Worm (Caenorhabditis elegans) whole organism, L4 larva: ENCODE results near the gene Y39A1A.27.

Experiments used
- F37D6.2 ChIP-seq: sonication (generic microtip); optimal IDR thresholded peaks from 2 replicates; lab custom pipeline; 2016; ENCODE audit warnings: mild to moderate bottlenecking, missing genetic modification characterization, missing compliant biosample characterization
- F44E2.7 ChIP-seq: fragments of 200-800 bp; sonication (Bioruptor generic); IDR thresholded peaks from 2 replicates; pipeline ENCODE4 v2.1.2; 2022; ENCODE audit warnings: missing genetic modification characterization, missing compliant biosample characterization
- R02D3.7 ChIP-seq: fragments of 150-350 bp; sonication (generic microtip); optimal IDR thresholded peaks from 3 replicates; lab custom pipeline; 2014; ENCODE audit warnings: missing biosample characterization, missing genetic modification characterization
- ZK337.2 ChIP-seq: fragments of 200-800 bp; sonication (Bioruptor generic); IDR thresholded peaks from 2 replicates; pipeline ENCODE4 v1.3.6; 2022; ENCODE audit warnings: missing genetic modification reagents, missing genetic modification characterization, missing compliant biosample characterization
- ZK546.5 ChIP-seq, 2 experiments: sonication (generic microtip); optimal IDR thresholded peaks; 2 replicates each; lab custom pipeline; 2017; ENCODE audit warnings: missing biosample characterization in 2 of 2, missing genetic modification characterization in 2 of 2
- aha-1 ChIP-seq: fragments of 150-350 bp; peaks from one replicate; lab custom pipeline; 2014; ENCODE audit warnings: missing biosample characterization, missing genetic modification characterization
- aly-2 ChIP-seq: sonication (generic microtip); optimal IDR thresholded peaks from 2 replicates; lab custom pipeline; 2018; ENCODE audit warnings: missing biosample characterization, missing genetic modification characterization
- ama-1 ChIP-seq: fragments of 150-350 bp; optimal IDR thresholded peaks from 2 replicates; lab custom pipeline; 2014; ENCODE audit warnings: inconsistent platforms, mixed read lengths
- arid-1 ChIP-seq: fragments of 200-800 bp; sonication (Bioruptor generic); conservative IDR thresholded peaks from 2 replicates; pipeline ENCODE4 v1.3.6; 2022; ENCODE audit warnings: missing genetic modification reagents, missing genetic modification characterization, missing compliant biosample characterization
- ceh-28 ChIP-seq: fragments of 150-350 bp; optimal IDR thresholded peaks from 2 replicates; lab custom pipeline; 2014; ENCODE audit warnings: missing biosample characterization, missing genetic modification reagents, missing genetic modification characterization
- ceh-32 ChIP-seq: sonication (generic microtip); optimal IDR thresholded peaks from 2 replicates; lab custom pipeline; 2016; ENCODE audit warnings: mild to moderate bottlenecking, missing genetic modification characterization, missing compliant biosample characterization; ENCODE audit not compliant: poor library complexity
- ceh-62 ChIP-seq: sonication (generic microtip); optimal IDR thresholded peaks from 2 replicates; lab custom pipeline; 2017; ENCODE audit warnings: missing biosample characterization, missing genetic modification characterization
- ceh-82 ChIP-seq: sonication (generic microtip); optimal IDR thresholded peaks from 2 replicates; lab custom pipeline; 2017; ENCODE audit warnings: missing biosample characterization, missing genetic modification characterization
- ctbp-1 ChIP-seq: fragments of 200-800 bp; sonication (Bioruptor generic); IDR thresholded peaks from 2 replicates; pipeline ENCODE4 v1.3.6; 2022; ENCODE audit warnings: missing genetic modification reagents, missing genetic modification characterization, missing compliant biosample characterization
- daf-12 ChIP-seq: fragments of 150-350 bp; optimal IDR thresholded peaks from 2 replicates; lab custom pipeline; 2014; ENCODE audit warnings: missing biosample characterization, missing genetic modification reagents, missing genetic modification characterization
- daf-8 ChIP-seq: fragments of 200-800 bp; sonication (Bioruptor generic); IDR thresholded peaks from 2 replicates; pipeline ENCODE4 v1.3.6; 2022; ENCODE audit warnings: missing genetic modification characterization, missing compliant biosample characterization
- dmd-6 ChIP-seq: fragments of 200-800 bp; sonication (Bioruptor generic); IDR thresholded peaks from 2 replicates; pipeline ENCODE4 v1.3.6; 2022; ENCODE audit warnings: missing genetic modification reagents, missing genetic modification characterization, missing compliant biosample characterization
- egl-43 ChIP-seq: fragments of 200-800 bp; sonication (Bioruptor generic); IDR thresholded peaks from 2 replicates; pipeline ENCODE4 v1.3.6; 2022; ENCODE audit warnings: missing genetic modification reagents, missing genetic modification characterization, missing compliant biosample characterization
- fkh-10 ChIP-seq: fragments of 150-350 bp; optimal IDR thresholded peaks from 2 replicates; lab custom pipeline; 2014; ENCODE audit warnings: missing biosample characterization, missing genetic modification reagents, missing genetic modification characterization
- fos-1 ChIP-seq: fragments of 150-350 bp; optimal IDR thresholded peaks from 2 replicates; lab custom pipeline; 2014; ENCODE audit warnings: missing biosample characterization, missing genetic modification characterization
- gei-8 ChIP-seq: fragments of 200-800 bp; sonication (Bioruptor generic); optimal IDR thresholded peaks from 2 replicates; lab custom pipeline; 2018; ENCODE audit warnings: mild to moderate bottlenecking, missing genetic modification characterization, missing compliant biosample characterization
- hlh-11 ChIP-seq: fragments of 200-800 bp; sonication (Bioruptor generic); optimal IDR thresholded peaks from 2 replicates; lab custom pipeline; 2018; ENCODE audit warnings: mild to moderate bottlenecking, missing genetic modification characterization, missing compliant biosample characterization
- jun-1 ChIP-seq: fragments of 150-350 bp; optimal IDR thresholded peaks from 2 replicates; lab custom pipeline; 2014; ENCODE audit warnings: missing biosample characterization, missing genetic modification reagents, missing genetic modification characterization
- lin-15B ChIP-seq: fragments of 150-350 bp; sonication (generic microtip); optimal IDR thresholded peaks from 3 replicates; lab custom pipeline; 2014; ENCODE audit warnings: missing biosample characterization, missing genetic modification characterization
- lin-38 ChIP-seq: fragments of 200-800 bp; sonication (Bioruptor generic); IDR thresholded peaks from 2 replicates; pipeline ENCODE4 v1.3.6; 2022; ENCODE audit warnings: missing genetic modification reagents, missing genetic modification characterization, missing compliant biosample characterization
- lin-39 ChIP-seq: fragments of 150-350 bp; optimal IDR thresholded peaks from 2 replicates; lab custom pipeline; 2014; ENCODE audit warnings: missing biosample characterization, missing genetic modification reagents, missing genetic modification characterization
- lir-3 ChIP-seq: sonication (generic microtip); optimal IDR thresholded peaks from 2 replicates; lab custom pipeline; 2016; ENCODE audit warnings: mild to moderate bottlenecking, missing genetic modification characterization, missing compliant biosample characterization
- madf-9 ChIP-seq: fragments of 200-800 bp; sonication (Bioruptor generic); conservative IDR thresholded peaks from 2 replicates; pipeline ENCODE4 v1.3.6; 2022; ENCODE audit warnings: missing genetic modification reagents, missing genetic modification characterization, missing compliant biosample characterization
- mdl-1 ChIP-seq, 2 experiments: fragments of 150-350 bp in 1 of 2; sonication (generic microtip) in 1 of 2; optimal IDR thresholded peaks; 2 replicates each; lab custom pipeline; 2014 to 2017; ENCODE audit warnings: missing biosample characterization in 2 of 2, missing genetic modification characterization in 2 of 2
- mep-1 ChIP-seq: fragments of 150-350 bp; sonication (generic microtip); optimal IDR thresholded peaks from 3 replicates; lab custom pipeline; 2014; ENCODE audit warnings: missing biosample characterization, missing genetic modification characterization
- mes-2 ChIP-seq: sonication (generic microtip); optimal IDR thresholded peaks from 2 replicates; lab custom pipeline; 2016; ENCODE audit warnings: missing genotype, mild to moderate bottlenecking, missing genetic modification characterization, missing compliant biosample characterization; ENCODE audit not compliant: poor library complexity, severe bottlenecking
- mxl-2 ChIP-seq: fragments of 200-800 bp; sonication (Bioruptor generic); conservative IDR thresholded peaks from 2 replicates; pipeline ENCODE4 v1.3.6; 2022; ENCODE audit warnings: missing genetic modification reagents, missing genetic modification characterization, missing compliant biosample characterization
- mxl-3 ChIP-seq: fragments of 200-800 bp; sonication (Bioruptor generic); optimal IDR thresholded peaks from 2 replicates; lab custom pipeline; 2018; ENCODE audit warnings: mild to moderate bottlenecking, missing genetic modification characterization, missing compliant biosample characterization
- nhr-10 ChIP-seq: fragments of 150-350 bp; optimal IDR thresholded peaks from 2 replicates; lab custom pipeline; 2014; ENCODE audit warnings: missing biosample characterization, missing genetic modification characterization
- nhr-102 ChIP-seq: sonication (generic microtip); optimal IDR thresholded peaks from 2 replicates; lab custom pipeline; 2016; ENCODE audit warnings: mild to moderate bottlenecking, missing genetic modification characterization, moderate library complexity, missing compliant biosample characterization
- nhr-25 ChIP-seq: sonication (generic microtip); optimal IDR thresholded peaks from 2 replicates; lab custom pipeline; 2017; ENCODE audit warnings: missing genetic modification characterization, mild to moderate bottlenecking, missing compliant biosample characterization, antibody characterized with exemption, moderate library complexity, borderline replicate concordance; ENCODE audit not compliant: insufficient read depth
- nhr-28 ChIP-seq: fragments of 150-350 bp; optimal IDR thresholded peaks from 2 replicates; lab custom pipeline; 2014; ENCODE audit warnings: missing biosample characterization, missing genetic modification characterization
- nhr-42 ChIP-seq: fragments of 200-800 bp; sonication (Bioruptor generic); IDR thresholded peaks from 2 replicates; pipeline ENCODE4 v1.3.6; 2022; ENCODE audit warnings: missing genetic modification characterization, missing compliant biosample characterization
- nhr-48 ChIP-seq: sonication (generic microtip); optimal IDR thresholded peaks from 2 replicates; lab custom pipeline; 2016; ENCODE audit warnings: mild to moderate bottlenecking, missing genetic modification characterization, missing compliant biosample characterization
- nhr-77 ChIP-seq: fragments of 150-350 bp; optimal IDR thresholded peaks from 2 replicates; lab custom pipeline; 2014; ENCODE audit warnings: missing biosample characterization, missing genetic modification characterization
- pha-4 ChIP-seq, 2 experiments: fragments of 150-350 bp in 1 of 2; fragments of 200-800 bp in 1 of 2; sonication (Bioruptor generic) in 1 of 2; IDR thresholded peaks in 1 of 2; optimal IDR thresholded peaks in 1 of 2; 2 replicates each; pipeline versions ENCODE4 v1.3.6 to Lab custom; 2014 to 2022; ENCODE audit warnings: missing genetic modification characterization in 2 of 2, missing genetic modification reagents in 2 of 2, missing biosample characterization in 1 of 2, missing compliant biosample characterization in 1 of 2
- saeg-2 ChIP-seq: fragments of 200-800 bp; sonication (Bioruptor generic); IDR thresholded peaks from 2 replicates; pipeline ENCODE4 v1.3.6; 2022; ENCODE audit warnings: missing genetic modification reagents, missing genetic modification characterization, missing compliant biosample characterization
- sdz-12 ChIP-seq: fragments of 200-800 bp; sonication (Bioruptor generic); optimal IDR thresholded peaks from 2 replicates; lab custom pipeline; 2018; ENCODE audit warnings: mild to moderate bottlenecking, missing genetic modification characterization, missing compliant biosample characterization
- skn-1 ChIP-seq: fragments of 150-350 bp; optimal IDR thresholded peaks from 2 replicates; lab custom pipeline; 2014; ENCODE audit warnings: missing biosample characterization, missing genetic modification characterization
- snpc-1.2 ChIP-seq: fragments of 200-800 bp; sonication (Bioruptor generic); IDR thresholded peaks from 2 replicates; pipeline ENCODE4 v1.3.6; 2022; ENCODE audit warnings: missing genetic modification reagents, missing genetic modification characterization, missing compliant biosample characterization
- spr-1 ChIP-seq: sonication (generic microtip); optimal IDR thresholded peaks from 2 replicates; lab custom pipeline; 2016; ENCODE audit warnings: mild to moderate bottlenecking, missing genetic modification characterization, missing compliant biosample characterization
- unc-130 ChIP-seq: sonication (generic microtip); optimal IDR thresholded peaks from 2 replicates; lab custom pipeline; 2016; ENCODE audit warnings: missing genetic modification reagents, missing genetic modification characterization, missing compliant biosample characterization
- unc-39 ChIP-seq: sonication (generic microtip); optimal IDR thresholded peaks from 2 replicates; lab custom pipeline; 2017; ENCODE audit warnings: missing biosample characterization, missing genetic modification characterization
- zag-1 ChIP-seq: fragments of 150-350 bp; optimal IDR thresholded peaks from 2 replicates; lab custom pipeline; 2014; ENCODE audit warnings: missing biosample characterization, missing genetic modification characterization
- zfp-2 ChIP-seq: sonication (generic microtip); optimal IDR thresholded peaks from 2 replicates; lab custom pipeline; 2016; ENCODE audit warnings: mild to moderate bottlenecking, missing genetic modification characterization, missing compliant biosample characterization
- zfp-3 ChIP-seq: fragments of 200-800 bp; sonication (Bioruptor generic); conservative IDR thresholded peaks from 2 replicates; pipeline ENCODE4 v1.3.6; 2022; ENCODE audit warnings: missing genetic modification reagents, missing genetic modification characterization, missing compliant biosample characterization
- ztf-11 ChIP-seq: fragments of 150-350 bp; optimal IDR thresholded peaks from 2 replicates; lab custom pipeline; 2014; ENCODE audit warnings: missing biosample characterization, missing genetic modification characterization

Y39A1A.27 gene

ce11 chrIII:10624564-10624963, 14.2 kb upstream of the Y39A1A.27 start (continued):
- TF ChIP-seq F37D6.2 (tag; lab: Kevin White, UChicago) (no peak), lin-15B (tag; lab: Kevin White, UChicago) (no peak), zfp-3 (GFP tag; lab: Robert Waterston, UW) (0 out of 2 replicates have a peak, but pooled peaks have one; percentile 27), pha-4 (GFP tag; IDR thresholded peaks at IDR 0.05; lab: Robert Waterston, UW) (peak; percentile 88), pha-4 (tag; optimal IDR thresholded peaks at IDR 0.05; lab: Kevin White, UChicago) (no peak), fos-1 (no peak), saeg-2 (GFP tag; lab: Robert Waterston, UW) (no peak), spr-1 (peak; percentile 58), snpc-1.2 (GFP tag; lab: Robert Waterston, UW) (peak; percentile 69; the same call in 1 of the 2 replicates), ceh-62 (tag; lab: Kevin White, UChicago) (no peak), jun-1 (tag; lab: Kevin White, UChicago) (no peak), unc-130 (GFP tag; lab: Kevin White, UChicago) (peak; percentile 44), arid-1 (GFP tag; lab: Robert Waterston, UW) (peak; percentile 95), nhr-28 (no peak), mdl-1 (tag; optimal IDR thresholded peaks at IDR 0.05; lab: Kevin White, UChicago) (no peak), fkh-10 (no peak), F44E2.7 (GFP tag; lab: Robert Waterston, UW) (peak; percentile 97), mxl-3 (GFP tag; lab: Kevin White, UChicago) (peak; percentile 20), egl-43 (GFP tag; lab: Robert Waterston, UW) (peak; percentile 94), ceh-32 (no peak), hlh-11 (peak; percentile 26), aly-2 (tag; lab: Kevin White, UChicago) (no peak), nhr-10 (tag; lab: Kevin White, UChicago) (no peak), nhr-25 (tag; lab: Kevin White, UChicago) (no peak), daf-8 (GFP tag; lab: Robert Waterston, UW) (0 out of 2 replicates have a peak, but pooled peaks have one; percentile 24), skn-1 (tag; lab: Kevin White, UChicago) (no peak), dmd-6 (GFP tag; lab: Robert Waterston, UW) (peak; percentile 46; the same call in 1 of the 2 replicates), nhr-48 (tag; lab: Kevin White, UChicago) (peak; percentile 23), gei-8 (GFP tag; lab: Kevin White, UChicago) (peak; percentile 30), ZK337.2 (peak; percentile 79), R02D3.7 (tag; lab: Kevin White, UChicago) (no peak), zfp-2 (tag; lab: Kevin White, UChicago) (no peak), aha-1 (no peak), mep-1 (tag; lab: Kevin White, UChicago) (peak; percentile 4), lir-3 (tag; lab: Kevin White, UChicago) (peak; percentile 62), daf-12 (tag; lab: Kevin White, UChicago) (no peak), sdz-12 (GFP tag; lab: Kevin White, UChicago) (peak; percentile 56), lin-39 (tag; lab: Kevin White, UChicago) (no peak), ceh-82 (tag; lab: Kevin White, UChicago) (no peak), ZK546.5 (tag; optimal IDR thresholded peaks at IDR 0.05; lab: Kevin White, UChicago) (no peak), mes-2 (peak; percentile 66), mxl-2 (GFP tag; lab: Robert Waterston, UW) (0 out of 2 replicates have a peak, but pooled peaks have one; percentile 17), lin-38 (GFP tag; lab: Robert Waterston, UW) (peak; percentile 81), madf-9 (GFP tag; lab: Robert Waterston, UW) (peak; percentile 71), ama-1 (lab: Kevin White, UChicago) (peak; percentile 22), zag-1 (tag; lab: Kevin White, UChicago) (no peak), ztf-11 (tag; lab: Kevin White, UChicago) (no peak), nhr-77 (no peak), ceh-28 (no peak), ctbp-1 (GFP tag; lab: Robert Waterston, UW) (peak; percentile 73; the same call in 1 of the 2 replicates), nhr-102 (tag; lab: Kevin White, UChicago) (peak; percentile 35), unc-39 (tag; lab: Kevin White, UChicago) (no peak), nhr-42 (GFP tag; lab: Robert Waterston, UW) (peak; percentile 82)
